Fruit fly (Drosophila melanogaster): Measurements from ENCODE around the gene Tmtc1.

The Tmtc1 gene

DNA sequence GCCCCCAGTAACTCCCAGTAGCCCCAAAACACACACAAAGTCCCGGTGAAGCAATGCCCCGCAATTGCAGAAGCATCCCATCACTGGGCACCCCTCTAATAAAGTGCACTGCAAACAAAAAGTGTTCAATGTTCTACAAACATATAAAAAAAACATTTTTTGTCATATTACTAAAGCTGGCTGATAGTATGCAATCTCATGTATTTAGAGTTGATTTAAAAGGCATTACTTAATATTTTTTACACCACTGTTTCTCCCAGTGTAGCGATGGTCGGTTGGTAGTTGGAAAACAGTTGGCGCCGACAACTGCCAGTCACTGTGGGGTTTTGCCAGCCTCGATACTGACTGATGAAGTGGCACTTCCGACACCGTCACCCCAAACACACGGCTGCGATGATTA is 42.8 kb downstream of the Tmtc1 start:
- no peak for TF ChIP-seq psq (optimal IDR thresholded peaks at IDR 0.05)
- no peak for TF ChIP-seq Dll (optimal IDR thresholded peaks at IDR 0.05)
- TF ChIP-seq CG8478 (optimal IDR thresholded peaks at IDR 0.05), result no peak
- no peak for TF ChIP-seq pan (optimal IDR thresholded peaks at IDR 0.05)
- no peak for TF ChIP-seq EcR (GFP tag; optimal IDR thresholded peaks at IDR 0.05)
- TF ChIP-seq usp (GFP tag; optimal IDR thresholded peaks at IDR 0.05), result no peak

DNA sequence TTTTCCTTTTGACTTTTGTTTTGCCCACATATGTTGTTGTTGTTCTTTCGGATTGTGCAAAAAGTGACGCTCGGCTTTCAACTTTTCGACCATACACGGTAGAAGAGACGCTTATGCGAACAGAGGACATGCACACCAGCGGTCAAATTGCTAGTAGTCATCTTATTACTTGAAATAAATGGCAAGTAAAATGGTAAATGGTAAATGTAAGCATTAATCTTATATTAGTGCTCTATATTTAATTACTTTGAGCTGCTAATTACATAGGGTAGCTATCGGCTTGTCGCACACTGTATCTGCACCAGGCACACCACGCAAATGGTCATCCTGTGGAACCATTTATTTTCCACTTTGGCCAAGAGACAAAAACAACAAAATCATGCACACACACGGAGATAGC is 43.8 kb downstream of the Tmtc1 start:
- TF ChIP-seq CG8478 (optimal IDR thresholded peaks at IDR 0.05), result no peak
- no peak for TF ChIP-seq EcR (GFP tag; optimal IDR thresholded peaks at IDR 0.05)
- TF ChIP-seq psq (optimal IDR thresholded peaks at IDR 0.05), result no peak
- no peak for TF ChIP-seq pan (optimal IDR thresholded peaks at IDR 0.05)
- no peak for TF ChIP-seq Dll (optimal IDR thresholded peaks at IDR 0.05)
- no peak for TF ChIP-seq usp (GFP tag; optimal IDR thresholded peaks at IDR 0.05)

DNA sequence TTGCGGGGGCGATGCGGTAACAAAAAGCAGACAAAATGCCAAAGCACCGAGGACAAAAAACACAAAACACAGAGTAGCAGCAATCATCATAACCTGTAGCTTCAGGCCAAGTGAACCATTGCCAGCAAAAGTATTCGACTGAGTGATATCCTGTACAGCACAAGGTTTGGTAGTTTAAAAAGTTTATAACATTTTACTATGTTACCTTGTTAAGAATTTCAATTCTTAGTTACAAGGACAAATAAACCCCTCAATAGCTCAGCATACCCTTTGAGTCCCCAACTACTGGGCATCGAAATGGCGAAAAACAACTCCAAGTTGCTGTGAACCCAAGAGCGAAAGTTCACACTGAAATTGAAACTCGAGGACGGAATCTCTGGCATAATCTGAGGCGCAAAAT is 45.6 kb downstream of the Tmtc1 start:
- TF ChIP-seq usp (GFP tag; optimal IDR thresholded peaks at IDR 0.05) (no peak), CG8478 (optimal IDR thresholded peaks at IDR 0.05) (no peak), pan (optimal IDR thresholded peaks at IDR 0.05) (no peak), Dll (optimal IDR thresholded peaks at IDR 0.05) (no peak), EcR (GFP tag; optimal IDR thresholded peaks at IDR 0.05) (no peak), psq (optimal IDR thresholded peaks at IDR 0.05) (no peak)

DNA sequence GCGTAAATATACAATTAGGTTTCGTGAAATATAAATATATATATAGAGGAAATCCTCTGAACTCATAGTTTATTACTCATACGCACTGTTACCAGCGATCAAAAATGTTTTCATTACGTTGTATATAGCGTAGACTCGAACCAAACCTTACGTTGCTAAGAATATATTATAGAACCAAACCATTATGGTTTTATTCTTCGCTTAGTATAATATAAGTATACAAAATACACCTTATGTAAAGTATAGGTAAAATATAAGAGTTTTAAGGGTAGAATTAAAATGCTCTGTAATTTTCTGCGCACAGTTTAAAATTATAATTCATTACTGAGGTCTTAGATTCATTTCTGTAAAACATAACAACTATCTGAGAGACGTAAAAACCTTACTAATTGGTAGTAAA is 46.9 kb downstream of the Tmtc1 start:
- no peak for TF ChIP-seq psq (optimal IDR thresholded peaks at IDR 0.05)
- no peak for TF ChIP-seq usp (GFP tag; optimal IDR thresholded peaks at IDR 0.05)
- TF ChIP-seq EcR (GFP tag; optimal IDR thresholded peaks at IDR 0.05), result no peak
- no peak for TF ChIP-seq Dll (optimal IDR thresholded peaks at IDR 0.05)

DNA sequence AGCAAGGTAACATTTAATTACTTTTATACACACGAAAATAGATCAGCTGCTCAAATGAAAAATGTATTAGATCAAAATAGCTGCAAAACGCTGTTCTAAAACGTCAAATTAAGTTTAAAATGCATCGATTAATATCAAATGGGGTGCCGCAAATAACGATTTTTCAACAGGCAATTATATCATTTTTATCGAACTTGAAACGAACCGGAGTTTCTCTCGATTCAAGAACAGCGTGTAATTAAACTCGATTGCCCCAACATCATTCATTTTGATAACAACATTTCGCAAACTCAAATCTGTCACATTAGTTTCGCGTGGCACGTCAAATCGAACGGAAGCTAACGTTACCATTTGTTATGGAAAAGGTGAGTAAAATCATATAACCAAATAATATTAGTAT is 47.8 kb downstream of the Tmtc1 start, which contains the start of gene CG31689:
CG31689 (plus strand) TSS at position 301 of the 400 bp plus-strand sequence.
- TF ChIP-seq EcR (GFP tag; optimal IDR thresholded peaks at IDR 0.05) (no peak), psq (optimal IDR thresholded peaks at IDR 0.05) (no peak), usp (GFP tag; optimal IDR thresholded peaks at IDR 0.05) (no peak), CG8478 (optimal IDR thresholded peaks at IDR 0.05) (no peak), Dll (optimal IDR thresholded peaks at IDR 0.05) (no peak), pan (optimal IDR thresholded peaks at IDR 0.05) (no peak)

DNA sequence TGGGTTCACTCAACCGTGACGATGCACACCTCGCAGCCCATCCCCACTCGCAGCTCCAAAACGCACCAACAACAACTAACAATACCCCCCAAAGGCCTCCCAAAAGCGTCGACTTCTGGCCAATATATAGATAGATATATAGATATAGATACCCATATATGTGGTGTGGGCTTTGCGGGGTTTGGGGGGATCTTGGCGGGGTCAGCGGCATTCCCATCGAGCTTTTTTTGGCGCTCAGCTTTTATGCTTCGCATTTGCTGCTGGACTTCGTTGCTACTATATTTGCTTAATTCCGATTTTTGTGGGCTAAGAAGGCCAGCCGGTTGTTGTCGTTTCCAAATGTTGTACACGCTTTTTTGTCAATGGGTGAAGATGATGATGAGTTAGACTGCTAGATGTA is 49.8 kb downstream of the Tmtc1 start:
- no peak for TF ChIP-seq psq (optimal IDR thresholded peaks at IDR 0.05)
- TF ChIP-seq EcR (GFP tag; optimal IDR thresholded peaks at IDR 0.05), result no peak
- no peak for TF ChIP-seq CG8478 (optimal IDR thresholded peaks at IDR 0.05)
- no peak for TF ChIP-seq Dll (optimal IDR thresholded peaks at IDR 0.05)
- TF ChIP-seq usp (GFP tag; optimal IDR thresholded peaks at IDR 0.05), result no peak
- no peak for TF ChIP-seq pan (optimal IDR thresholded peaks at IDR 0.05)

DNA sequence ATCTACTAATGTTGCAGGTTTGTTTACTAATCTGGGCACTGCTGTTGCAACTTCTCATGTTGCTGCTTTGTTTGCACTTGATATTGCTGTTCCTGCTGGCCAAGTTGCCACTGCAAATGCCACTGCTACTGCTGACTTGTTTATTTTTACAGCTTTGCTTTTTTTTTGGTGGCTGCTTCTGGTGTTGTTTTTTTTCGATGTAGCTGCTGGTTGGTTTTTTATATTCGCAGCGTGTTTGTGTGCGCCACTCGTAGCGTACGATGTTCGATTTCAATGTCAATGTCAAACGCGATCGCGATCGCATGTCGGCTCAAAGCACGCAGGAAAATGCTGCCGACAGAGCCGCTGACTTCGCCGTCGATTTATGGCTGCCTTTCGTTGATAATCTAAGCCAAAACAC is 50.3 kb downstream of the Tmtc1 start:
- TF ChIP-seq pan (optimal IDR thresholded peaks at IDR 0.05) (no peak), CG8478 (optimal IDR thresholded peaks at IDR 0.05) (no peak), psq (optimal IDR thresholded peaks at IDR 0.05) (no peak), Dll (optimal IDR thresholded peaks at IDR 0.05) (no peak), usp (GFP tag; optimal IDR thresholded peaks at IDR 0.05) (no peak)

DNA sequence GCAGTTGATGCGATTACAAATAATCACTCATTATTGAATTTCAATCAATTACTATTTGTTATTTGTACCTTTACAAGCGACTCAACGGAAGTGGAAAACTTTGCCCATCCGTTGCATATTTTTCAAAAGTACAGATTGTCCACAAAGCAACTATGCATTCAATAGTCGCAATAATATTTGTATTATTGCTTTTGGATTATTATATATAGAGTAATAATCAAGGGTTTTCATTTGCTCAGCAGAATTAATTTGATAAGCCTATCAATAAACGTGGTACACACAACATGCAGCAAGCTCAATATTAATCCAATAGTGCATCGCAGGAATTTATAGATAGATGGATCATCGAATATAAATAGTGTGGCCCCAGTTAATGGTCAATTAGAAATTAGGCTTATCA is 51.0 kb downstream of the Tmtc1 start:
- TF ChIP-seq EcR (GFP tag; optimal IDR thresholded peaks at IDR 0.05) (no peak), usp (GFP tag; optimal IDR thresholded peaks at IDR 0.05) (no peak)

DNA sequence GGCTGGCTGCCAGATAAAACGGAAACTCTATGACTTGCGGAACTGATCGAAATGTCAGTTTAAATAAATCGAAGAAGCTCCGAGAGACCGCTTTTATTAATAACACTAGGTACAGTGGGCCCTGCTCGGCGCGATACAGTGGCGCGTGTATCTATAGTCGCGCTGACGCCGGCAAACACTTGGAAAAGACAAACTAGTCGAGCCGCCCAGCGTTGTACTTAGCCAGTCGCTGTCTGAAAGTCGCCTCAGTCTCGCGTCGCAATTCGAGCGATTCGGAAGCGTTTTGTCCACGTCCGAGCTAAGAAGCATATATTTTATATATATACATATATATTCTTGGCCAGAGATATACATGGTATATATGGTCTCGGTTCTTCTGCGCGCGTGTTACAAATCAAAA is 52.3 kb downstream of the Tmtc1 start:
- TF ChIP-seq psq (optimal IDR thresholded peaks at IDR 0.05) (no peak), EcR (GFP tag; optimal IDR thresholded peaks at IDR 0.05) (no peak), CG8478 (optimal IDR thresholded peaks at IDR 0.05) (no peak), Dll (optimal IDR thresholded peaks at IDR 0.05) (no peak), pan (optimal IDR thresholded peaks at IDR 0.05) (no peak), usp (GFP tag; optimal IDR thresholded peaks at IDR 0.05) (no peak)

DNA sequence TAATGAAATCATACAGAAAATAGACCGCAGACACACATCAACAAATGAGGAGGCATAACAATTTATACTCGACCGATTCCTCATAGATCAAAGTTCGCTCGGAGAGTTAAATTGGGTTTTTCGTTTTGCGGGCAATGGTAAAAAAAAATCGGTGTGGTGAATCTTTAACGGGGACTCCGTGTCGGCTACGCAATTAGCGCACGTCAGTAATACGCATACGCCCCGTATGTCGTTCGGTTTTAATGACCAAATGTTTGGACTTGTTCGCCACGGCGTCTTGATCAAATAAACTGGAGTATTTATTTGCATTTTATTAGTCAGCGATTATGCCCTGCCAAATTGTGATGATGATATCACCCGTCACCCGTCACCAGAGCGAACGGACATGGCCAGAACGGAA is 53.2 kb downstream of the Tmtc1 start:
- TF ChIP-seq EcR (GFP tag; optimal IDR thresholded peaks at IDR 0.05) (no peak), CG8478 (optimal IDR thresholded peaks at IDR 0.05) (no peak), psq (optimal IDR thresholded peaks at IDR 0.05) (no peak), Dll (optimal IDR thresholded peaks at IDR 0.05) (no peak), usp (GFP tag; optimal IDR thresholded peaks at IDR 0.05) (no peak), pan (optimal IDR thresholded peaks at IDR 0.05) (no peak)

DNA sequence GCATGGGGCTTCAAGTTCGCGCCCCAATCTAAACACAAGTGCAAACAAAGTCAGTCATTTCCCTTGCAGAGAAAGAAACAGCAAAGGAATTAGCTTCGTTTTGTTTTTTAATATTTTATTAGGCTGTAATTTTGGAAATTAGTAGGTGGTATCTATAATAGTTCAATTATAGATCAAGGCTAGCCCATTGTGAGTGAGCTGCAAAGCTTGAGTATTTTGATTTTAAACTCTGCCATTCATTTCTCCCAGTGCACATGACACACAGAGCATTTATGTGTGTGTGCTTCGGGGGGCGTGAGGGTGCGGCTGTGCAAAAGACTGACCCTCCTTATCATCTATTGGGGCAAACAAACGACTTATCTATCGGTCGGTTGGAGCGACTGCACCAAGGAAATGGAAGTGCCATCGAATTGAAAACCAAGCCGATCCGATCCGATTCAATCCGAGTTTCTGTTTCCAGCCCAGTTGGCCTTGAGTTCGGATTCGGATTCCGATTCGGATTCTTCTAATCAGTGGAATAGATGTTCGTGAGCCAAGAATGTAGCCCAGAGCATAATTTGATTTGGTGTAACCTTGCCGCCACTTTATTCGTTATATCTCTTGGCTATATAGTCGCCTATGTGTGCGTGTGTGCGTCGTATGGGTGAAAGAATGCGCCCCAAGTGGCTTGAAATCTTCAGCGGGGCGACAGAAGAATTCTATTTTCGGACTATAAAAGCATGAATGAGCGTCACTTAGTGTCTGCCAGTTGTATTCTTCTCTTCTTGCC is 54.0 kb downstream of the Tmtc1 start:
- TF ChIP-seq Dll (optimal IDR thresholded peaks at IDR 0.05), result no peak
- TF ChIP-seq EcR (GFP tag; optimal IDR thresholded peaks at IDR 0.05), result no peak
- no peak for TF ChIP-seq CG8478 (optimal IDR thresholded peaks at IDR 0.05)
- TF ChIP-seq usp (GFP tag; optimal IDR thresholded peaks at IDR 0.05), result no peak
- TF ChIP-seq pan (optimal IDR thresholded peaks at IDR 0.05), result no peak
- no peak for TF ChIP-seq psq (optimal IDR thresholded peaks at IDR 0.05)

DNA sequence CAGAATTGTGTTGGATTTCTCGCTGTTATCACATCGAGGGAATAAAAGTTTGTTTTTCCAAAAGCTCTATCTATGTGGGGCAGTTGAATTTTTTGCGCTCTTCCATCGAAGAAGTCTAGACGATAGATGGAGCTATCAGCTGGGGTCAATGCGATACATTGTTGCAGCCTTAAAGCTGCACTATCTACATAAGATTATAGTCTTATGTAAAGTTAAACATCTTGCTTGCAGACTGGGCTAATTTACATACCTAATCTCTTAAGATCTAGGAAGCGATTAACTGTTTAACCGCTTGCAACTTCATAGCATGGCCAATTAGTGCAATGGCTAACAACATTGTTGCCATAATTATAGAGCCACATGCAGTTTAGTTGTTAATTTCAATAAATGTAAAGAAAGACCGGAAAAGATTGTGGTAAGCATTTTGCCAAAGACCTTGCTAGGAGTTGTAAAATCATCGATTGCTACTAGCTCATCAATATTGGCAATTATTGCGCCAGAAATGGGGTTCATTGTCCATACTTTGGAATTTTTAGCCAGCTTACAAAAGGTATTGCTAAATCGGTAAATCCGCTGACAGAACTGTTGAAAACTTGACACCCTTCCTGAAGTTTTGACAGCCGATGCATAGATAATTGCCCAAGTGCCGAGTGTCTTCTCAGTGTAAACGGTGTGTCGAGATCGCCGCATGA is 54.8 kb downstream of the Tmtc1 start:
- no peak for TF ChIP-seq usp (GFP tag; optimal IDR thresholded peaks at IDR 0.05)
- no peak for TF ChIP-seq pan (optimal IDR thresholded peaks at IDR 0.05)
- TF ChIP-seq EcR (GFP tag; optimal IDR thresholded peaks at IDR 0.05), result no peak
- TF ChIP-seq CG8478 (optimal IDR thresholded peaks at IDR 0.05), result no peak
- no peak for TF ChIP-seq psq (optimal IDR thresholded peaks at IDR 0.05)
- TF ChIP-seq Dll (optimal IDR thresholded peaks at IDR 0.05), result no peak

All from whole organism.